Fruit fly (Drosophila melanogaster) whole organism, embryonic: ENCODE results near the gene Cp18.
A peak's percentile ranks its signal among the peaks of the same experiment; 100 is the strongest.

Experiments
- Abd-B ChIP-seq: fragments of 200-800 bp; sonication (Bioruptor generic); optimal IDR thresholded peaks from 2 replicates; lab custom pipeline; 2018; ENCODE audit warnings: missing biosample characterization, mild to moderate bottlenecking, missing genetic modification characterization, moderate library complexity
- Ada2b ChIP-seq: fragments of 200-800 bp; sonication (Bioruptor generic); IDR thresholded peaks from 2 replicates; pipeline ENCODE4 v1.3.6; 2022; ENCODE audit warnings: missing biosample characterization, missing genetic modification characterization
- Asciz ChIP-seq: fragments of 200-800 bp; sonication (Bioruptor generic); optimal IDR thresholded peaks from 2 replicates; lab custom pipeline; 2017; ENCODE audit warnings: missing biosample characterization, mild to moderate bottlenecking, missing genetic modification characterization, missing genetic modification reagents
- Atf3 ChIP-seq: fragments of 200-800 bp; sonication (Bioruptor generic); optimal IDR thresholded peaks from 3 replicates; lab custom pipeline; 2016; ENCODE audit warnings: missing biosample characterization, missing genetic modification characterization
- CG10366 ChIP-seq: fragments of 200-800 bp; sonication (Bioruptor generic); IDR thresholded peaks from 2 replicates; pipeline ENCODE4 v1.3.6; 2022; ENCODE audit warnings: missing biosample characterization, missing genetic modification characterization
- CG10431 ChIP-seq: fragments of 200-800 bp; sonication (Bioruptor generic); optimal IDR thresholded peaks from 3 replicates; lab custom pipeline; 2018; ENCODE audit warnings: missing biosample characterization, mild to moderate bottlenecking, missing genetic modification characterization
- CG10543 ChIP-seq: fragments of 200-800 bp; sonication (Bioruptor generic); optimal IDR thresholded peaks from 3 replicates; lab custom pipeline; 2017; ENCODE audit warnings: missing biosample characterization, mild to moderate bottlenecking, missing genetic modification characterization, moderate library complexity
- CG11085 ChIP-seq: fragments of 200-800 bp; sonication (Bioruptor generic); IDR thresholded peaks from 2 replicates; pipeline ENCODE4 v1.3.6; 2022; ENCODE audit warnings: missing biosample characterization, missing genetic modification characterization
- CG12391 ChIP-seq: fragments of 200-800 bp; sonication (Bioruptor generic); optimal IDR thresholded peaks from 3 replicates; lab custom pipeline; 2018; ENCODE audit warnings: missing biosample characterization, mild to moderate bottlenecking, missing genetic modification characterization, moderate library complexity
- CG13424 ChIP-seq: fragments of 200-800 bp; sonication (Bioruptor generic); optimal IDR thresholded peaks from 2 replicates; lab custom pipeline; 2019; ENCODE audit warnings: missing biosample characterization, mild to moderate bottlenecking, missing genetic modification characterization, moderate library complexity
- CG14050 ChIP-seq: fragments of 200-800 bp; sonication (Bioruptor generic); IDR thresholded peaks from 3 replicates; pipeline ENCODE4 v1.3.6; 2022; ENCODE audit warnings: missing biosample characterization, missing genetic modification characterization
- CG14441 ChIP-seq: fragments of 200-800 bp; sonication (Bioruptor generic); IDR thresholded peaks from 2 replicates; pipeline ENCODE4 v1.3.6; 2022; ENCODE audit warnings: missing biosample characterization, missing genetic modification characterization
- CG1529 ChIP-seq: fragments of 200-800 bp; sonication (Bioruptor generic); optimal IDR thresholded peaks from 3 replicates; lab custom pipeline; 2018; ENCODE audit warnings: missing biosample characterization, missing genetic modification characterization
- CG15696 ChIP-seq: fragments of 200-800 bp; sonication (Bioruptor generic); optimal IDR thresholded peaks from 2 replicates; lab custom pipeline; 2019; ENCODE audit warnings: missing biosample characterization, mild to moderate bottlenecking, missing genetic modification characterization, moderate library complexity
- CG18476 ChIP-seq: fragments of 200-800 bp; sonication (Bioruptor generic); optimal IDR thresholded peaks from 2 replicates; lab custom pipeline; 2016; ENCODE audit warnings: missing biosample characterization, mild to moderate bottlenecking, missing genetic modification characterization
- CG30020 ChIP-seq: fragments of 200-800 bp; optimal IDR thresholded peaks from 2 replicates; lab custom pipeline; 2019; ENCODE audit warnings: missing biosample characterization, mild to moderate bottlenecking, missing genetic modification characterization, moderate library complexity
- CG3065 ChIP-seq: fragments of 200-800 bp; sonication (Bioruptor generic); optimal IDR thresholded peaks from 2 replicates; lab custom pipeline; 2016; ENCODE audit warnings: missing biosample characterization, missing genetic modification characterization
- CG32532 ChIP-seq: fragments of 200-800 bp; sonication (Bioruptor generic); IDR thresholded peaks from 2 replicates; pipeline ENCODE4 v1.3.6; 2022; ENCODE audit warnings: missing biosample characterization, missing genetic modification characterization
- CG32772 ChIP-seq: fragments of 200-800 bp; sonication (Bioruptor generic); IDR thresholded peaks from 2 replicates; pipeline ENCODE4 v1.3.6; 2022; ENCODE audit warnings: missing biosample characterization, missing genetic modification characterization
- CG6765 ChIP-seq: fragments of 200-800 bp; sonication (Bioruptor generic); optimal IDR thresholded peaks from 3 replicates; lab custom pipeline; 2017; ENCODE audit warnings: missing biosample characterization, mild to moderate bottlenecking, missing genetic modification characterization
- Chrac-16 ChIP-seq: fragments of 200-800 bp; sonication (Bioruptor generic); optimal IDR thresholded peaks from 3 replicates; lab custom pipeline; 2016; ENCODE audit warnings: missing biosample characterization, missing genetic modification characterization
- D ChIP-seq, 2 experiments: fragments of 200-800 bp in 1 of 2; fragments of >200 bp in 1 of 2; sonication (Bioruptor generic) in 1 of 2; optimal IDR thresholded peaks; 2 replicates in 1 of 2; 3 replicates in 1 of 2; lab custom pipeline; 2017; ENCODE audit warnings: mild to moderate bottlenecking in 1 of 2, missing biosample characterization in 1 of 2, missing genetic modification characterization in 1 of 2, missing genetic modification reagents in 1 of 2
- Eip74EF ChIP-seq, 2 experiments: fragments of 200-800 bp in 1 of 2; fragments of >200 bp in 1 of 2; sonication (Bioruptor generic) in 1 of 2; optimal IDR thresholded peaks; 2 replicates each; lab custom pipeline; 2017 to 2019; ENCODE audit warnings: missing biosample characterization in 2 of 2, missing genetic modification characterization in 2 of 2, mild to moderate bottlenecking in 1 of 2, moderate library complexity in 1 of 2
- H15 ChIP-seq: fragments of 200-800 bp; sonication (Bioruptor generic); IDR thresholded peaks from 3 replicates; pipeline ENCODE4 v1.3.6; 2022; ENCODE audit warnings: missing biosample characterization, missing genetic modification characterization
- HHEX ChIP-seq: fragments of 200-800 bp; sonication (Bioruptor generic); optimal IDR thresholded peaks from 3 replicates; lab custom pipeline; 2017; ENCODE audit warnings: missing biosample characterization, mild to moderate bottlenecking, missing genetic modification characterization, missing genetic modification reagents
- MESR4 ChIP-seq: fragments of 200-800 bp; sonication (Bioruptor generic); optimal IDR thresholded peaks from 2 replicates; lab custom pipeline; 2018; ENCODE audit warnings: missing biosample characterization, mild to moderate bottlenecking, missing genetic modification characterization, moderate library complexity
- MTF-1 ChIP-seq: fragments of 200-800 bp; sonication (Bioruptor generic); optimal IDR thresholded peaks from 2 replicates; lab custom pipeline; 2018; ENCODE audit warnings: missing biosample characterization, mild to moderate bottlenecking, missing genetic modification characterization, borderline replicate concordance
- NfI ChIP-seq: fragments of 200-800 bp; sonication (Bioruptor generic); optimal IDR thresholded peaks from 3 replicates; lab custom pipeline; 2018; ENCODE audit warnings: missing biosample characterization, mild to moderate bottlenecking, missing genetic modification characterization, moderate library complexity
- Ptx1 ChIP-seq: fragments of 200-800 bp; sonication (Bioruptor generic); IDR thresholded peaks from 2 replicates; pipeline ENCODE4 v1.3.6; 2022; ENCODE audit warnings: missing biosample characterization, missing genetic modification characterization
- Rx ChIP-seq: fragments of 200-800 bp; sonication (Bioruptor generic); IDR thresholded peaks from 2 replicates; pipeline ENCODE4 v1.3.6; 2022; ENCODE audit warnings: missing biosample characterization, missing genetic modification characterization
- Sox102F ChIP-seq: fragments of 200-800 bp; sonication (Bioruptor generic); optimal IDR thresholded peaks from 2 replicates; lab custom pipeline; 2018; ENCODE audit warnings: missing biosample characterization, mild to moderate bottlenecking, missing genetic modification characterization, moderate library complexity
- Taf1 ChIP-seq: fragments of 200-800 bp; sonication (Bioruptor generic); IDR thresholded peaks from 2 replicates; pipeline ENCODE4 v1.3.6; 2022; ENCODE audit warnings: missing biosample characterization, missing genetic modification characterization
- al ChIP-seq: fragments of 200-800 bp; sonication (Bioruptor generic); IDR thresholded peaks from 2 replicates; pipeline ENCODE4 v1.3.6; 2022; ENCODE audit warnings: missing biosample characterization, missing genetic modification characterization
- az2 ChIP-seq: fragments of 200-800 bp; sonication (Bioruptor generic); optimal IDR thresholded peaks from 3 replicates; lab custom pipeline; 2016; ENCODE audit warnings: missing biosample characterization, missing genetic modification characterization
- btn ChIP-seq: fragments of 200-800 bp; sonication (Bioruptor generic); optimal IDR thresholded peaks from 2 replicates; lab custom pipeline; 2016; ENCODE audit warnings: missing biosample characterization, missing genetic modification characterization
- crp ChIP-seq, 2 experiments: fragments of 200-800 bp; sonication (Bioruptor generic); optimal IDR thresholded peaks; 2 replicates in 1 of 2; 3 replicates in 1 of 2; lab custom pipeline; 2017; ENCODE audit warnings: missing biosample characterization in 2 of 2, missing genetic modification characterization in 2 of 2, mild to moderate bottlenecking in 1 of 2, moderate library complexity in 1 of 2
- danr ChIP-seq: fragments of 200-800 bp; sonication (Bioruptor generic); IDR thresholded peaks from 2 replicates; pipeline ENCODE4 v1.3.6; 2022; ENCODE audit warnings: missing biosample characterization, missing genetic modification characterization
- eve ChIP-seq, 2 experiments: fragments of >200 bp; optimal IDR thresholded peaks; 2 replicates each; lab custom pipeline; 2017; ENCODE audit warnings: missing biosample characterization in 2 of 2, missing genetic modification characterization in 2 of 2
- eyg ChIP-seq: fragments of 200-800 bp; sonication (Bioruptor generic); optimal IDR thresholded peaks from 3 replicates; lab custom pipeline; 2016; ENCODE audit warnings: missing biosample characterization, missing genetic modification characterization
- grn ChIP-seq: fragments of 200-800 bp; sonication (Bioruptor generic); optimal IDR thresholded peaks from 3 replicates; lab custom pipeline; 2017; ENCODE audit warnings: missing biosample characterization, missing genetic modification characterization
- gsb-n ChIP-seq: fragments of 200-800 bp; sonication (Bioruptor generic); optimal IDR thresholded peaks from 3 replicates; lab custom pipeline; 2018; ENCODE audit warnings: missing biosample characterization, mild to moderate bottlenecking, missing genetic modification characterization
- inv ChIP-seq: fragments of 200-800 bp; sonication (Bioruptor generic); IDR thresholded peaks from 2 replicates; pipeline ENCODE4 v1.3.6; 2022; ENCODE audit warnings: missing biosample characterization, missing genetic modification characterization; ENCODE audit not compliant: partially characterized antibody
- jumu ChIP-seq: fragments of 200-800 bp; sonication (Bioruptor generic); optimal IDR thresholded peaks from 3 replicates; lab custom pipeline; 2016; ENCODE audit warnings: missing biosample characterization, missing genetic modification characterization
- lov ChIP-seq, 2 experiments: fragments of 200-800 bp in 1 of 2; fragments of >200 bp in 1 of 2; sonication (Bioruptor generic) in 1 of 2; IDR thresholded peaks in 1 of 2; optimal IDR thresholded peaks in 1 of 2; 2 replicates in 1 of 2; 3 replicates in 1 of 2; pipeline versions ENCODE4 v1.3.6 to Lab custom; 2017 to 2022; ENCODE audit warnings: missing biosample characterization in 1 of 2, missing genetic modification characterization in 1 of 2
- sens-2 ChIP-seq: fragments of 200-800 bp; sonication (Bioruptor generic); IDR thresholded peaks from 2 replicates; pipeline ENCODE4 v1.3.6; 2022; ENCODE audit warnings: missing biosample characterization, missing genetic modification characterization
- seq ChIP-seq: fragments of 200-800 bp; sonication (Bioruptor generic); IDR thresholded peaks from 2 replicates; pipeline ENCODE4 v1.3.6; 2022; ENCODE audit warnings: missing biosample characterization, missing genetic modification characterization
- slp2 ChIP-seq: fragments of 200-800 bp; sonication (Bioruptor generic); optimal IDR thresholded peaks from 2 replicates; lab custom pipeline; 2016; ENCODE audit warnings: missing biosample characterization, missing genetic modification characterization
- sug ChIP-seq: fragments of 200-800 bp; optimal IDR thresholded peaks from 2 replicates; lab custom pipeline; 2019; ENCODE audit warnings: missing biosample characterization, mild to moderate bottlenecking, missing genetic modification characterization, moderate library complexity
- unpg ChIP-seq: fragments of 200-800 bp; sonication (Bioruptor generic); optimal IDR thresholded peaks from 3 replicates; lab custom pipeline; 2018; ENCODE audit warnings: missing biosample characterization, mild to moderate bottlenecking, missing genetic modification characterization, moderate library complexity
- vvl ChIP-seq: fragments of 200-800 bp; sonication (Bioruptor generic); IDR thresholded peaks from 2 replicates; pipeline ENCODE4 v1.3.6; 2022; ENCODE audit warnings: missing biosample characterization, missing genetic modification characterization

The Cp18 gene

DNA sequence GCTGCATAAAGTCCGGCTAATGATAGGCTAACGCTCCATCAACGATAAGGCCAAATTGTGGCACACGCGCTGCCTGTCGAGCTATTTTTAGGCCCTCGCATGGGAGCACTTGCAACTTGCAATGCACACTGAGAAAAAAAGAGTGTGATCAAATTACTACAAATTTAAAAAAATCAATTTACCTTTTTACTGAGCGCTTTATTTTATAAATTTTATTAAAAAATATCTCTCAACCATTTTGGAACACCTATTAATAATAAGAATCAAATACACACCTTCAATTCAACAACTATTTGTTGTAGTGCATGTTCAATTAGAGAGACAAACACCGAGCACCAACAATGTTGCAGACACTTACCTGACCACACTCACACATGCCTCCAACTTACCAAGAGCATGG lies 38.9 kb downstream of the Cp18 start (continued):
- no peak for TF ChIP-seq Eip74EF (GFP tag; optimal IDR thresholded peaks at IDR 0.05; lab: Kevin White, UChicago)
- no peak for TF ChIP-seq CG10543
- no peak for TF ChIP-seq danr (GFP tag; lab: Robert Waterston, UW)
- TF ChIP-seq al: no peak
- TF ChIP-seq slp2: no peak
- TF ChIP-seq inv (GFP tag; lab: Robert Waterston, UW): no peak
- TF ChIP-seq az2 (GFP tag; lab: Kevin White, UChicago): no peak
- 0 out of 2 replicates have a peak, but pooled peaks have one; percentile 4 for TF ChIP-seq CG32532 (GFP tag; lab: Robert Waterston, UW)
- TF ChIP-seq CG13424 (tag; lab: Kevin White, UChicago): no peak
- no peak for TF ChIP-seq jumu (GFP tag; lab: Kevin White, UChicago)
- peak; percentile 45 for TF ChIP-seq CG15696 (tag; lab: Kevin White, UChicago)
- TF ChIP-seq MTF-1 (GFP tag; lab: Kevin White, UChicago): peak; percentile 51
- peak; percentile 71 for TF ChIP-seq vvl (GFP tag; lab: Robert Waterston, UW)
- TF ChIP-seq CG11085 (GFP tag; lab: Robert Waterston, UW): peak; percentile 11; the same call in 1 of the 2 replicates
- no peak for TF ChIP-seq Atf3
- peak; percentile 64 for TF ChIP-seq sens-2 (GFP tag; lab: Robert Waterston, UW)
- peak; percentile 53 for TF ChIP-seq CG32772
- no peak for TF ChIP-seq MESR4 (GFP tag; lab: Kevin White, UChicago)
- no peak for TF ChIP-seq crp (GFP tag; optimal IDR thresholded peaks at IDR 0.05; lab: Kevin White, UChicago)
- no peak for TF ChIP-seq sug (tag; lab: Kevin White, UChicago)
- no peak for TF ChIP-seq CG12391 (tag; lab: Kevin White, UChicago)
- no peak for TF ChIP-seq grn (GFP tag; lab: Kevin White, UChicago)
- TF ChIP-seq eve (GFP tag; optimal IDR thresholded peaks at IDR 0.05; lab: Kevin White, UChicago): no peak
- no peak for TF ChIP-seq lov (optimal IDR thresholded peaks at IDR 0.05; lab: Kevin White, UChicago)
- peak; percentile 28; the same call in 2 of the 3 replicates for TF ChIP-seq lov (GFP tag; IDR thresholded peaks at IDR 0.05; lab: Robert Waterston, UW)
- TF ChIP-seq Rx (GFP tag; lab: Robert Waterston, UW): peak; percentile 67
- peak; percentile 42; the same call in 1 of the 2 replicates for TF ChIP-seq CG14441 (GFP tag; lab: Robert Waterston, UW)
- no peak for TF ChIP-seq Chrac-16 (GFP tag; lab: Kevin White, UChicago)
- TF ChIP-seq eyg (GFP tag; lab: Kevin White, UChicago): no peak
- TF ChIP-seq CG3065 (GFP tag; lab: Kevin White, UChicago): no peak
- peak; percentile 54 for TF ChIP-seq CG10366 (GFP tag; lab: Robert Waterston, UW)
- no peak for TF ChIP-seq CG10431
- peak; percentile 80 for TF ChIP-seq unpg (GFP tag; lab: Kevin White, UChicago)
- peak; percentile 66 for TF ChIP-seq H15 (GFP tag; lab: Robert Waterston, UW)
- TF ChIP-seq Sox102F (GFP tag; lab: Kevin White, UChicago): peak; percentile 6
- TF ChIP-seq seq: peak; percentile 9
- peak; percentile 77 for TF ChIP-seq gsb-n (tag; lab: Kevin White, UChicago)
- TF ChIP-seq Asciz: no peak
- no peak for TF ChIP-seq CG6765
- no peak for TF ChIP-seq CG18476 (GFP tag; lab: Kevin White, UChicago)
- TF ChIP-seq CG14050 (GFP tag; lab: Robert Waterston, UW): peak; percentile 37; the same call in 2 of the 3 replicates
- no peak for TF ChIP-seq HHEX (GFP tag; lab: Kevin White, UChicago)
- TF ChIP-seq D (optimal IDR thresholded peaks at IDR 0.05; lab: Kevin White, UChicago): no peak
- TF ChIP-seq D (GFP tag; optimal IDR thresholded peaks at IDR 0.05; lab: Kevin White, UChicago): no peak
- no peak for TF ChIP-seq CG1529 (GFP tag; lab: Kevin White, UChicago)
- peak; percentile 63 for TF ChIP-seq Ada2b (GFP tag; lab: Robert Waterston, UW)
- peak; percentile 12 for TF ChIP-seq Ptx1 (GFP tag; lab: Robert Waterston, UW)
- no peak for TF ChIP-seq Taf1
- no peak for TF ChIP-seq CG30020 (tag; lab: Kevin White, UChicago)
- TF ChIP-seq NfI (GFP tag; lab: Kevin White, UChicago): no peak
- no peak for TF ChIP-seq btn
- TF ChIP-seq Abd-B (GFP tag; lab: Kevin White, UChicago): no peak
